Worm (Caenorhabditis elegans): ENCODE data around the gene ccch-3.

DNA sequence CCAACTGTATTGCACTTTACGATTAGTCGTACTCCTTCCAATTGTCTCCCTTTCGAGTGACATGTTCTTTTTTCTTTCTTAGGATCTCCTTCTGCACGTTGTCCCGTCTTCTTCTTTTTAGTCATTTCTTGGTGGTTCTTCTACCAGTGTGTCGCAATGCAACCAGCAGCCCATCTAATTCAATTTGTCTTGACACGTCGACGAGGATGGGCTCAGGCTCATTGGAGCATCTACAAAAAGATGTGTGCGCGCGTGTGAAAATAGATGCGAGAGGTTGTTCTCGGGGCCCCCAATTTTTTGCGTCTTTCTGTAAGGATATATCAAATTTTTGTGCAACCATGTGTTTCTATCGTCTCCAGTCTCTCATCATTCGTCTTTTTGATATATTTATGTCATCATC, 42.1 kb upstream of the ccch-3 start:
- TF ChIP-seq elt-3 (tag; optimal IDR thresholded peaks at IDR 0.05) (no peak), rnt-1 (tag; optimal IDR thresholded peaks at IDR 0.05) (no peak), snpc-4 (tag; optimal IDR thresholded peaks at IDR 0.05) (no peak), nhr-237 (tag; optimal IDR thresholded peaks at IDR 0.05) (no peak), lir-3 (tag; optimal IDR thresholded peaks at IDR 0.05; ENCODE audit: poor library complexity) (no peak), fos-1 (tag; optimal IDR thresholded peaks at IDR 0.05) (no peak), efl-3 (GFP tag; optimal IDR thresholded peaks at IDR 0.05) (no peak)
